Worm (Caenorhabditis elegans) whole organism, L1 larva: ENCODE results near the gene T28D6.6.

Experiments
- C16A3.4 ChIP-seq: fragments of 150-350 bp; optimal IDR thresholded peaks from 2 replicates; lab custom pipeline; 2014; ENCODE audit warnings: missing biosample characterization, missing genetic modification characterization
- C34B4.2 ChIP-seq: sonication (generic microtip); optimal IDR thresholded peaks from 2 replicates; lab custom pipeline; 2017; ENCODE audit warnings: mild to moderate bottlenecking, missing genetic modification characterization, missing compliant biosample characterization
- F16B12.6 ChIP-seq: fragments of 150-350 bp; optimal IDR thresholded peaks from 2 replicates; lab custom pipeline; 2014; ENCODE audit warnings: missing biosample characterization, missing genetic modification characterization
- Y116A8C.19 ChIP-seq: sonication (generic microtip); optimal IDR thresholded peaks from 2 replicates; lab custom pipeline; 2016; ENCODE audit warnings: missing compliant biosample characterization, missing genetic modification characterization, borderline replicate concordance
- aha-1 ChIP-seq: fragments of 150-350 bp; optimal IDR thresholded peaks from 2 replicates; lab custom pipeline; 2014; ENCODE audit warnings: missing biosample characterization, missing genetic modification characterization
- ama-1 ChIP-seq: fragments of 150-350 bp; optimal IDR thresholded peaks from 2 replicates; lab custom pipeline; 2014
- blmp-1 ChIP-seq: fragments of 150-350 bp; optimal IDR thresholded peaks from 2 replicates; lab custom pipeline; 2014; ENCODE audit warnings: missing biosample characterization, missing genetic modification characterization
- ceh-63 ChIP-seq: fragments of 200-800 bp; sonication (Bioruptor generic); optimal IDR thresholded peaks from 2 replicates; lab custom pipeline; 2018; ENCODE audit warnings: mild to moderate bottlenecking, missing genetic modification characterization, missing compliant biosample characterization
- ceh-8 ChIP-seq: fragments of 200-800 bp; sonication (Bioruptor generic); optimal IDR thresholded peaks from 2 replicates; lab custom pipeline; 2018; ENCODE audit warnings: mild to moderate bottlenecking, missing genetic modification characterization, moderate library complexity, missing compliant biosample characterization
- efl-1 ChIP-seq, 4 experiments: fragments of 150-350 bp; optimal IDR thresholded peaks in 3 of 4; peaks in 1 of 4; 1 replicate in 1 of 4; 2 replicates in 3 of 4; lab custom pipeline; 2014; ENCODE audit warnings: missing biosample characterization in 2 of 4, missing genetic modification characterization in 2 of 4, missing genetic modification reagents in 2 of 4
- egl-13 ChIP-seq: sonication (generic microtip); optimal IDR thresholded peaks from 2 replicates; lab custom pipeline; 2016; ENCODE audit warnings: missing genotype, missing genetic modification reagents, missing genetic modification characterization, missing compliant biosample characterization
- ets-5 ChIP-seq: fragments of 200-800 bp; sonication (Bioruptor generic); IDR thresholded peaks from 2 replicates; pipeline ENCODE4 v1.3.6; 2022; ENCODE audit warnings: missing genetic modification characterization, missing compliant biosample characterization
- fkh-10 ChIP-seq: sonication (generic microtip); optimal IDR thresholded peaks from 2 replicates; lab custom pipeline; 2017; ENCODE audit warnings: missing biosample characterization, missing genetic modification reagents, missing genetic modification characterization
- fkh-4 ChIP-seq: sonication (generic microtip); optimal IDR thresholded peaks from 2 replicates; lab custom pipeline; 2016; ENCODE audit warnings: missing compliant biosample characterization, missing genetic modification characterization, borderline replicate concordance
- fkh-8 ChIP-seq: sonication (generic microtip); optimal IDR thresholded peaks from 2 replicates; lab custom pipeline; 2016; ENCODE audit warnings: mild to moderate bottlenecking, missing genetic modification characterization, missing compliant biosample characterization
- hlh-17 ChIP-seq: fragments of 200-800 bp; sonication (Bioruptor generic); optimal IDR thresholded peaks from 2 replicates; lab custom pipeline; 2018; ENCODE audit warnings: missing genetic modification characterization, mild to moderate bottlenecking, missing compliant biosample characterization, moderate library complexity, borderline replicate concordance
- hpl-2 ChIP-seq: fragments of 150-350 bp; optimal IDR thresholded peaks from 2 replicates; lab custom pipeline; 2014; ENCODE audit warnings: missing biosample characterization, missing genetic modification reagents, missing genetic modification characterization
- irx-1 ChIP-seq: sonication (generic microtip); optimal IDR thresholded peaks from 2 replicates; lab custom pipeline; 2016; ENCODE audit warnings: missing genetic modification characterization, missing compliant biosample characterization
- jun-1 ChIP-seq: fragments of 150-350 bp; optimal IDR thresholded peaks from 2 replicates; lab custom pipeline; 2014; ENCODE audit warnings: missing biosample characterization, missing genetic modification reagents, missing genetic modification characterization
- lin-14 ChIP-seq: fragments of 200-800 bp; sonication (Bioruptor generic); optimal IDR thresholded peaks from 2 replicates; lab custom pipeline; 2018; ENCODE audit warnings: mild to moderate bottlenecking, missing genetic modification characterization, moderate library complexity, missing compliant biosample characterization
- lin-35 ChIP-seq, 2 experiments: fragments of 150-350 bp; optimal IDR thresholded peaks; 2 replicates each; lab custom pipeline; 2014; ENCODE audit warnings: missing biosample characterization in 2 of 2, missing genetic modification characterization in 2 of 2, missing genetic modification reagents in 2 of 2
- lsy-2 ChIP-seq, 2 experiments: fragments of 150-350 bp; optimal IDR thresholded peaks; 2 replicates each; lab custom pipeline; 2014; ENCODE audit warnings: missing biosample characterization in 2 of 2, missing genetic modification characterization in 2 of 2
- mab-9 ChIP-seq: fragments of 200-800 bp; sonication (Bioruptor generic); IDR thresholded peaks from 2 replicates; pipeline ENCODE4 v1.3.6; 2022; ENCODE audit warnings: missing genetic modification reagents, missing genetic modification characterization, missing compliant biosample characterization
- mef-2 ChIP-seq: fragments of 150-350 bp; optimal IDR thresholded peaks from 2 replicates; lab custom pipeline; 2014; ENCODE audit warnings: missing biosample characterization, missing genetic modification characterization
- nhr-19 ChIP-seq: fragments of 200-800 bp; sonication (Bioruptor generic); conservative IDR thresholded peaks from 2 replicates; pipeline ENCODE4 v1.3.6; 2022; ENCODE audit warnings: missing genetic modification characterization, missing compliant biosample characterization
- nhr-20 ChIP-seq: sonication (generic microtip); optimal IDR thresholded peaks from 2 replicates; lab custom pipeline; 2016; ENCODE audit warnings: mild to moderate bottlenecking, missing genetic modification characterization, missing compliant biosample characterization
- nhr-28 ChIP-seq: fragments of 150-350 bp; optimal IDR thresholded peaks from 2 replicates; lab custom pipeline; 2014; ENCODE audit warnings: missing biosample characterization, missing genetic modification characterization
- nhr-47 ChIP-seq: sonication (generic microtip); optimal IDR thresholded peaks from 2 replicates; lab custom pipeline; 2016; ENCODE audit warnings: mild to moderate bottlenecking, missing genetic modification characterization, moderate library complexity, missing compliant biosample characterization
- nhr-76 ChIP-seq: sonication (generic microtip); optimal IDR thresholded peaks from 2 replicates; lab custom pipeline; 2017; ENCODE audit warnings: missing biosample characterization, missing genetic modification characterization
- nhr-77 ChIP-seq: fragments of 150-350 bp; optimal IDR thresholded peaks from 2 replicates; lab custom pipeline; 2014; ENCODE audit warnings: missing biosample characterization, missing genetic modification characterization
- nhr-85 ChIP-seq: sonication (generic microtip); peaks from one replicate; lab custom pipeline; 2016; ENCODE audit warnings: missing genetic modification characterization, inconsistent platforms, missing compliant biosample characterization
- nhr-90 ChIP-seq: sonication (generic microtip); optimal IDR thresholded peaks from 2 replicates; lab custom pipeline; 2016; ENCODE audit warnings: mild to moderate bottlenecking, missing genetic modification characterization, missing compliant biosample characterization; ENCODE audit not compliant: poor library complexity
- pag-3 ChIP-seq: sonication (generic microtip); optimal IDR thresholded peaks from 2 replicates; lab custom pipeline; 2017; ENCODE audit warnings: missing genetic modification characterization, mild to moderate bottlenecking, missing compliant biosample characterization, antibody characterized with exemption, borderline replicate concordance; ENCODE audit not compliant: insufficient read depth
- pax-3 ChIP-seq: fragments of 200-800 bp; sonication (Bioruptor generic); optimal IDR thresholded peaks from 2 replicates; lab custom pipeline; 2018; ENCODE audit warnings: mild to moderate bottlenecking, missing genetic modification characterization, moderate library complexity, missing compliant biosample characterization
- pqm-1 ChIP-seq: sonication (generic microtip); optimal IDR thresholded peaks from 3 replicates; lab custom pipeline; 2017; ENCODE audit warnings: missing biosample characterization, missing genetic modification characterization
- rnt-1 ChIP-seq: sonication (generic microtip); optimal IDR thresholded peaks from 2 replicates; lab custom pipeline; 2016; ENCODE audit warnings: mild to moderate bottlenecking, missing genetic modification characterization, moderate library complexity, missing compliant biosample characterization
- snpc-4 ChIP-seq: fragments of 150-350 bp; optimal IDR thresholded peaks from 2 replicates; lab custom pipeline; 2014; ENCODE audit warnings: missing biosample characterization, missing genetic modification characterization
- snu-23 ChIP-seq: sonication (generic microtip); optimal IDR thresholded peaks from 2 replicates; lab custom pipeline; 2016; ENCODE audit warnings: missing genetic modification characterization, missing compliant biosample characterization
- sox-4 ChIP-seq: sonication (generic microtip); optimal IDR thresholded peaks from 2 replicates; lab custom pipeline; 2016; ENCODE audit warnings: missing genetic modification characterization, missing compliant biosample characterization
- sup-37 ChIP-seq: fragments of 200-800 bp; sonication (Bioruptor generic); optimal IDR thresholded peaks from 2 replicates; lab custom pipeline; 2018; ENCODE audit warnings: mild to moderate bottlenecking, missing genetic modification characterization, missing compliant biosample characterization
- tbx-2 ChIP-seq: sonication (generic microtip); optimal IDR thresholded peaks from 2 replicates; lab custom pipeline; 2016; ENCODE audit warnings: missing genetic modification characterization, missing compliant biosample characterization
- tlp-1 ChIP-seq: fragments of 150-350 bp; optimal IDR thresholded peaks from 2 replicates; lab custom pipeline; 2014; ENCODE audit warnings: missing biosample characterization, missing genetic modification characterization
- unc-30 ChIP-seq: sonication (generic microtip); optimal IDR thresholded peaks from 2 replicates; lab custom pipeline; 2017; ENCODE audit warnings: missing biosample characterization, missing genetic modification characterization
- unc-62 ChIP-seq: fragments of 150-350 bp; optimal IDR thresholded peaks from 2 replicates; lab custom pipeline; 2014; ENCODE audit warnings: missing biosample characterization, missing genetic modification reagents, missing genetic modification characterization
- unc-86 ChIP-seq: sonication (generic microtip); optimal IDR thresholded peaks from 2 replicates; lab custom pipeline; 2016; ENCODE audit warnings: missing genetic modification characterization, missing compliant biosample characterization
- xbp-1 ChIP-seq: sonication (generic microtip); optimal IDR thresholded peaks from 2 replicates; lab custom pipeline; 2016; ENCODE audit warnings: missing genetic modification characterization, missing compliant biosample characterization
- zag-1 ChIP-seq: fragments of 150-350 bp; optimal IDR thresholded peaks from 2 replicates; lab custom pipeline; 2014; ENCODE audit warnings: missing biosample characterization, missing genetic modification characterization
- ztf-11 ChIP-seq, 2 experiments: sonication (generic microtip); optimal IDR thresholded peaks; 2 replicates each; lab custom pipeline; 2016 to 2017; ENCODE audit warnings: missing genetic modification characterization in 2 of 2, missing biosample characterization in 1 of 2, missing compliant biosample characterization in 1 of 2

Gene T28D6.6

ce11 chrIII:11355758-11356323 lies 12.9 kb upstream of the T28D6.6 start:
- TF ChIP-seq F16B12.6 (tag; lab: Kevin White, UChicago) (no peak), lin-14 (GFP tag; lab: Kevin White, UChicago) (peak; percentile 53), nhr-90 (tag; lab: Kevin White, UChicago) (no peak), mab-9 (GFP tag; lab: Robert Waterston, UW) (no peak), nhr-20 (tag; lab: Kevin White, UChicago) (no peak), Y116A8C.19 (tag; lab: Kevin White, UChicago) (no peak), mef-2 (tag; lab: Kevin White, UChicago) (no peak), pqm-1 (no peak), lin-35 (GFP tag; optimal IDR thresholded peaks at IDR 0.05; lab: Kevin White, UChicago) (no peak), blmp-1 (tag; lab: Kevin White, UChicago) (no peak), jun-1 (tag; lab: Kevin White, UChicago) (no peak), pag-3 (tag; lab: Kevin White, UChicago) (peak; percentile 52), ama-1 (lab: Kevin White, UChicago) (no peak), snpc-4 (tag; lab: Kevin White, UChicago) (no peak), rnt-1 (tag; lab: Kevin White, UChicago) (peak; percentile 36), efl-1 (optimal IDR thresholded peaks at IDR 0.05; lab: Kevin White, UChicago) (no peak), efl-1 (GFP tag; optimal IDR thresholded peaks at IDR 0.05 in 1 of 2; lab: Kevin White, UChicago) (peak in 1 of 2 experiments; percentile 92), nhr-19 (GFP tag; lab: Robert Waterston, UW) (no peak), snu-23 (no peak), egl-13 (tag; lab: Kevin White, UChicago) (no peak), ztf-11 (tag; optimal IDR thresholded peaks at IDR 0.05; lab: Kevin White, UChicago) (no peak), nhr-76 (tag; lab: Kevin White, UChicago) (no peak), nhr-77 (tag; lab: Kevin White, UChicago) (no peak), nhr-28 (tag; lab: Kevin White, UChicago) (no peak), ceh-63 (no peak), xbp-1 (tag; lab: Kevin White, UChicago) (no peak)

ce11 chrIII:11353499-11353898 lies 10.6 kb upstream of the T28D6.6 start:
- no peak for TF ChIP-seq Y116A8C.19 (tag; lab: Kevin White, UChicago)
- no peak for TF ChIP-seq zag-1 (tag; lab: Kevin White, UChicago)
- peak; percentile 20 for TF ChIP-seq fkh-8
- no peak for TF ChIP-seq mef-2 (tag; lab: Kevin White, UChicago)
- TF ChIP-seq xbp-1 (tag; lab: Kevin White, UChicago): peak; percentile 18
- no peak for TF ChIP-seq fkh-10
- no peak for TF ChIP-seq fkh-4
- peak; percentile 28 for TF ChIP-seq snu-23
- no peak for TF ChIP-seq pax-3 (tag; lab: Kevin White, UChicago)
- peak; percentile 65 for TF ChIP-seq lin-14 (GFP tag; lab: Kevin White, UChicago)
- no peak for TF ChIP-seq C34B4.2 (tag; lab: Kevin White, UChicago)
- TF ChIP-seq nhr-20 (tag; lab: Kevin White, UChicago): peak; percentile 26
- TF ChIP-seq C16A3.4 (tag; lab: Kevin White, UChicago): peak; percentile 17
- TF ChIP-seq tbx-2 (tag; lab: Kevin White, UChicago): peak; percentile 4
- no peak for TF ChIP-seq nhr-85 (tag; lab: Kevin White, UChicago)
- TF ChIP-seq unc-62 (GFP tag; lab: Kevin White, UChicago): no peak
- no peak for TF ChIP-seq ceh-8 (GFP tag; lab: Kevin White, UChicago)
- no peak for TF ChIP-seq unc-30 (tag; lab: Kevin White, UChicago)
- TF ChIP-seq hpl-2 (GFP tag; lab: Kevin White, UChicago): peak; percentile 11
- no peak for TF ChIP-seq ets-5 (GFP tag; lab: Robert Waterston, UW)
- no peak for TF ChIP-seq F16B12.6 (tag; lab: Kevin White, UChicago)
- peak; percentile 30 for TF ChIP-seq nhr-90 (tag; lab: Kevin White, UChicago)
- no peak for TF ChIP-seq hlh-17 (GFP tag; lab: Kevin White, UChicago)
- peak; percentile 34 for TF ChIP-seq nhr-47 (tag; lab: Kevin White, UChicago)
- TF ChIP-seq pag-3 (tag; lab: Kevin White, UChicago): no peak
- no peak for TF ChIP-seq ama-1 (lab: Kevin White, UChicago)
- TF ChIP-seq irx-1 (tag; lab: Kevin White, UChicago): peak; percentile 16
- TF ChIP-seq nhr-76 (tag; lab: Kevin White, UChicago): no peak
- TF ChIP-seq sox-4 (tag; lab: Kevin White, UChicago): no peak
- peak in 1 of 2 experiments; percentile 20 for TF ChIP-seq lsy-2 (tag; optimal IDR thresholded peaks at IDR 0.05; lab: Kevin White, UChicago)
- TF ChIP-seq sup-37: no peak
- no peak for TF ChIP-seq aha-1 (tag; lab: Kevin White, UChicago)
- TF ChIP-seq tlp-1 (tag; lab: Kevin White, UChicago): no peak
- TF ChIP-seq efl-1 (optimal IDR thresholded peaks at IDR 0.05; lab: Kevin White, UChicago): peak in 1 of 2 experiments; percentile 35
- TF ChIP-seq efl-1 (GFP tag; optimal IDR thresholded peaks at IDR 0.05 in 1 of 2; lab: Kevin White, UChicago): peak in 1 of 2 experiments; percentile 83
- TF ChIP-seq unc-86 (tag; lab: Kevin White, UChicago): no peak
